Worm (Caenorhabditis elegans) whole organism, early embryonic: ENCODE data around the gene B0001.4.
A peak's percentile ranks its signal among the peaks of the same experiment; 100 is the strongest.

ENCODE experiments used
- B0310.2 ChIP-seq: sonication (generic microtip); optimal IDR thresholded peaks from 2 replicates; lab custom pipeline; 2016; ENCODE audit warnings: mild to moderate bottlenecking, missing genetic modification characterization, missing compliant biosample characterization
- F13C5.2 ChIP-seq: sonication (generic microtip); optimal IDR thresholded peaks from 2 replicates; lab custom pipeline; 2017; ENCODE audit warnings: mild to moderate bottlenecking, missing genetic modification characterization, inconsistent platforms, missing compliant biosample characterization
- aly-1 ChIP-seq: sonication (generic microtip); optimal IDR thresholded peaks from 2 replicates; lab custom pipeline; 2016; ENCODE audit warnings: missing genetic modification characterization, missing compliant biosample characterization
- ama-1 ChIP-seq: fragments of 150-350 bp; optimal IDR thresholded peaks from 2 replicates; lab custom pipeline; 2014
- ceh-13 ChIP-seq: fragments of 200-800 bp; sonication (Bioruptor generic); optimal IDR thresholded peaks from 2 replicates; lab custom pipeline; 2018; ENCODE audit warnings: mild to moderate bottlenecking, missing genetic modification characterization, missing compliant biosample characterization
- ceh-36 ChIP-seq: sonication (generic microtip); optimal IDR thresholded peaks from 2 replicates; lab custom pipeline; 2016; ENCODE audit warnings: missing genetic modification characterization, inconsistent platforms, missing compliant biosample characterization
- ets-7 ChIP-seq: sonication (generic microtip); optimal IDR thresholded peaks from 2 replicates; lab custom pipeline; 2016; ENCODE audit warnings: missing genotype, missing genetic modification characterization, missing compliant biosample characterization
- flt-1 ChIP-seq: fragments of 200-800 bp; sonication (Bioruptor generic); IDR thresholded peaks from 2 replicates; pipeline ENCODE4 v1.3.6; 2022; ENCODE audit warnings: missing genetic modification characterization, missing compliant biosample characterization
- hmbx-1 ChIP-seq: sonication (generic microtip); optimal IDR thresholded peaks from 2 replicates; lab custom pipeline; 2016; ENCODE audit warnings: mild to moderate bottlenecking, missing genetic modification characterization, missing compliant biosample characterization
- hmg-4 ChIP-seq: fragments of 200-800 bp; sonication (Bioruptor generic); optimal IDR thresholded peaks from 2 replicates; lab custom pipeline; 2018; ENCODE audit warnings: mild to moderate bottlenecking, missing genetic modification characterization, missing compliant biosample characterization
- hnd-1 ChIP-seq: sonication (generic microtip); optimal IDR thresholded peaks from 2 replicates; lab custom pipeline; 2016; ENCODE audit warnings: missing genetic modification characterization, missing compliant biosample characterization
- pes-1 ChIP-seq: fragments of 200-800 bp; sonication (Bioruptor generic); IDR thresholded peaks from 2 replicates; pipeline ENCODE4 v1.3.6; 2022; ENCODE audit warnings: missing genetic modification reagents, missing genetic modification characterization, missing compliant biosample characterization
- scrt-1 ChIP-seq: fragments of 200-800 bp; sonication (Bioruptor generic); IDR thresholded peaks from 2 replicates; pipeline ENCODE4 v1.3.6; 2022; ENCODE audit warnings: missing genetic modification characterization, missing compliant biosample characterization
- sea-1 ChIP-seq: fragments of 200-800 bp; sonication (Bioruptor generic); conservative IDR thresholded peaks from 2 replicates; pipeline ENCODE4 v1.3.6; 2022; ENCODE audit warnings: missing genetic modification characterization, missing compliant biosample characterization
- tbx-11 ChIP-seq: fragments of 200-800 bp; sonication (Bioruptor generic); IDR thresholded peaks from 2 replicates; pipeline ENCODE4 v1.3.6; 2022; ENCODE audit warnings: missing genetic modification characterization, missing compliant biosample characterization
- tbx-37 ChIP-seq: fragments of 200-800 bp; sonication (Bioruptor generic); conservative IDR thresholded peaks from 2 replicates; pipeline ENCODE4 v1.3.6; 2022; ENCODE audit warnings: missing genetic modification reagents, missing genetic modification characterization, missing compliant biosample characterization
- tra-4 ChIP-seq: sonication (generic microtip); optimal IDR thresholded peaks from 2 replicates; lab custom pipeline; 2017; ENCODE audit warnings: missing genetic modification characterization, missing compliant biosample characterization

Gene B0001.4

DNA sequence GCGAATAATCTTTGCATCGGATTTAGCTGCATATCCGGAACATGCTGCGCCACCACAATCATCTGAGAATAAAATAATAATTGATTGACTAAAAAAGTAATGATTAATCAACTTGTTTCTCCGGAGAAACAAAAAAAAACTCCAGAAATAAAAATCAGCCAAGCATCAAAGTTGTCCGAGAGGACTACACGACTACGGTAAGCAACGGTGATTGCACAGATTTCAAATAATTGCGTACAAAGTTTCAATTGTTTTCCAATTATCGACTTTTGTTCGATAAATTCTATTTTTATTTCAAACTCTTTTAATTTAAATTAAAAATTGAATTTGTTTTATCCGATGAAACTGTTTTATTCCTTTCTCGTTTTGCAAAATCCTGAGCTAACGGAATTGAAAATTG is 44.6 kb downstream of the B0001.4 start, which contains the start of gene cpsf-4:
Gene cpsf-4 (minus strand): TSS at position 62 of the 400 bp plus-strand sequence.
- no peak for TF ChIP-seq hmg-4
- TF ChIP-seq tbx-11 (GFP tag; lab: Robert Waterston, UW): no peak
- no peak for TF ChIP-seq ets-7 (tag; lab: Kevin White, UChicago)
- no peak for TF ChIP-seq F13C5.2 (tag; lab: Kevin White, UChicago)
- no peak for TF ChIP-seq ceh-13
- TF ChIP-seq scrt-1 (GFP tag; lab: Robert Waterston, UW): no peak
- no peak for TF ChIP-seq aly-1
- TF ChIP-seq flt-1: no peak
- TF ChIP-seq B0310.2 (tag; lab: Kevin White, UChicago): no peak
- TF ChIP-seq ama-1 (lab: Kevin White, UChicago): no peak
- TF ChIP-seq ceh-36 (tag; lab: Kevin White, UChicago): no peak
- TF ChIP-seq hmbx-1 (tag; lab: Kevin White, UChicago): no peak
- no peak for TF ChIP-seq tra-4 (tag; lab: Kevin White, UChicago)
- no peak for TF ChIP-seq hnd-1 (tag; lab: Kevin White, UChicago)
- no peak for TF ChIP-seq tbx-37
- no peak for TF ChIP-seq pes-1 (GFP tag; lab: Robert Waterston, UW)
- no peak for TF ChIP-seq sea-1 (GFP tag; lab: Robert Waterston, UW)

DNA sequence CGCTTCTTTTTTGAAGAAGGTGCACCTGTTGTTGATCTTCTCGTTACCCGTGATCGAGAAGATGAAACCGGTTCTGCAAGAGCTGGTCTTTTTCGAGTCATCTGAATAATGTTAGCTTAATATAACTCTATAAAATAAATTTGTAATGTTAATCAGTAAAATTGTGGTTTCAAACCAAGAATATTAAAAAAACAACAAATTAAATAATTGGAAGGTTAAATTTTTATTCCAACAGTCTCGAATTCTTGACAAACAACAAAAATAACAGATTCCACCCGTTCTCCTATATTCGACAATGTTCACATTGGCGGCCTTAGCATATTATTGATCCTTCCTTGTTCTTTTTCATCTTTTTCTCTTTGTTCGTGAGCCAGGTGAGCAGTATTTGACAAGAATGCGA is 45.9 kb downstream of the B0001.4 start, which contains the start of gene mig-32:
Gene mig-32 (minus strand): TSS at position 101 of the 400 bp plus-strand sequence.
- TF ChIP-seq scrt-1 (GFP tag; lab: Robert Waterston, UW) (no peak), tbx-37 (no peak), ets-7 (tag; lab: Kevin White, UChicago) (no peak), hnd-1 (tag; lab: Kevin White, UChicago) (no peak), hmg-4 (no peak), ceh-13 (no peak), B0310.2 (tag; lab: Kevin White, UChicago) (no peak), pes-1 (GFP tag; lab: Robert Waterston, UW) (no peak), flt-1 (no peak), F13C5.2 (tag; lab: Kevin White, UChicago) (no peak), ama-1 (lab: Kevin White, UChicago) (no peak), hmbx-1 (tag; lab: Kevin White, UChicago) (no peak), tbx-11 (GFP tag; lab: Robert Waterston, UW) (no peak)

DNA sequence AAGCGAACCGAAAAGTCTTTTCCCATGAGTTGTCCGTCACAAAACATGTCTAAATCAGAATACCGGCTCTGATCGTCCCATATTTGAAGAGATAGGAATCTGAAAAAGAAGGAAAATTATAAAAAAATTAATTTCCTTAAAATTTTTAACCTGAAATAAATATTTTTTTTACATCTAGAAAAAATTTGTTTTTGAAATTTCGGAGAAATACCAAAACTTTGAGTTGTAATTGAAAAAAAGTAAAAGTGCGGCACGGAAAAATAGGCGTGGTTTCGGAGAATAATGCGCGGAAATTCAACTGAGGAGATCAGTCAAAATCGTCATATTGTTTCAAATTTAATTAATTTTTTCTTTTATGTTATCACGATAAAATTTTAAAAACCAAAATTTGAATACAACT is 48.4 kb downstream of the B0001.4 start, which contains the start of gene F11A10.6:
Gene F11A10.6 (minus strand): TSS at position 101 of the 400 bp plus-strand sequence.
- no peak for TF ChIP-seq ceh-13
- TF ChIP-seq ets-7 (tag; lab: Kevin White, UChicago): no peak
- TF ChIP-seq ceh-36 (tag; lab: Kevin White, UChicago): no peak

DNA sequence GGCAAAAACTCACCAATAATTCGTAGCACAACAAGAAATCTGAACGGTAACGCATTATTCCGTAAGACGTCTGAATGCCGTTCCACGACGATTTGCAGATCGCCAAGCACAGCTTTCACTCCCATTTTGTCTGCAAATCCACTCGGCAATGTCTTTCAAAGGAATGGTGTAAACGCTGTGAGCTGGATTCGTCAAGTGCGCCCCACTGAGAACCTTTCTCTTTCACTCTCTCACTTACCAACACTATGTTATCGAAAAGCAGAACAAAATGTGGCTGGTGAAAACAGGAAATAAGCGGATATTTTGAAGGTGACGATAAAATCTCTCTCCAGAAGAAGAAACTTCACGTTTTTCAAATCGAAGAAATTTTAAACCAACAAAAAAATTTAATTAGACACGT is 49.1 kb downstream of the B0001.4 start:
- no peak for TF ChIP-seq hnd-1 (tag; lab: Kevin White, UChicago)
- TF ChIP-seq ama-1 (lab: Kevin White, UChicago): peak; percentile 39

DNA sequence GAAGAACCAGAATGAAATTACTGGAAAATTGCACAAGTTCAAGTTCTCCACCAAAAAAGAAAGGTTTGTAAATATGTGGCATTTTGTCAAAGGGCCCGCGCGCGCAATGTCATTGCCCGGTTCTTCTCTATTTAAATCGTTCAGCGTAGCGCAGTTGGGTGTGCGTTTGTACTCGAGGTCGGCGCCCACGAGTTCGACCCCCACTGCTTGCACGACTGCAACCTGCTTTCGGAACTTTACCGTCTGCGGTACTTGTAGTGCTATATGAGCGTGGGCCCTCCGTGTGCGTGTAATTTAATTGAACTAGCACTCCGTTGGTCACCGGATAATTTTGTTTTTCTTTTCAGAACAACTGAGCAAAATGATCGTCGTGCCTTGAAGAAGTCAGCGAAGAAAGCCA is 51.5 kb downstream of the B0001.4 start:
- peak; percentile 29 for TF ChIP-seq hmbx-1 (tag; lab: Kevin White, UChicago)
- peak; percentile 55 for TF ChIP-seq ceh-13
- TF ChIP-seq B0310.2 (tag; lab: Kevin White, UChicago): peak; percentile 61
- peak; percentile 76 for TF ChIP-seq sea-1 (GFP tag; lab: Robert Waterston, UW)
- 0 out of 2 replicates have a peak, but pooled peaks have one; percentile 25 for TF ChIP-seq tbx-37
- peak; percentile 12 for TF ChIP-seq hnd-1 (tag; lab: Kevin White, UChicago)
- TF ChIP-seq pes-1 (GFP tag; lab: Robert Waterston, UW): peak; percentile 86
- TF ChIP-seq hmg-4: peak; percentile 74
- no peak for TF ChIP-seq ama-1 (lab: Kevin White, UChicago)
- peak; percentile 66 for TF ChIP-seq tbx-11 (GFP tag; lab: Robert Waterston, UW)
- peak; percentile 6 for TF ChIP-seq ets-7 (tag; lab: Kevin White, UChicago)
- peak; percentile 68 for TF ChIP-seq ceh-36 (tag; lab: Kevin White, UChicago)
- TF ChIP-seq scrt-1 (GFP tag; lab: Robert Waterston, UW): peak; percentile 84
- peak; percentile 66; the same call in 1 of the 2 replicates for TF ChIP-seq flt-1
- TF ChIP-seq F13C5.2 (tag; lab: Kevin White, UChicago): peak; percentile 68
- TF ChIP-seq tra-4 (tag; lab: Kevin White, UChicago): peak; percentile 67
- peak; percentile 85 for TF ChIP-seq aly-1

DNA sequence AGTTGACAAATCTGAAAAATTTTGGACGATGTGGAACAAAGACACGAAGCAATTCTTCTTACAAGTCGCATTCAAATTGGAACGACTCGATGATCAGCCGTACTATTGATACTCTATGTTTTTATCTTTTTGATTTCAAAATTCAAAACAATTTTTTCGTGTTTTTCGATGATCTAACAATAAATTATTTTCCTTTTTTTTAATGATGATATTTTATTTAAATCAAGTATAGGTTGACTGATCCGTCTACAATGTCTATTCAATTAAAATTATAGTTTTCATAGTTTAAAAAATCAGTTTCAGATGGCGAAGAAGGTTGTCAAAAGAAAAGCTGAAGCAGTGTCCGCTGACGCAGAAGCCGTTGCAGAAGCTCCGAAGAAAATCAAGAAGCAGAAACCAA is 52.9 kb downstream of the B0001.4 start, which contains the start of gene rbm-34:
Gene rbm-34 (plus strand): TSS at position 301 of the 400 bp plus-strand sequence.
- TF ChIP-seq hmg-4 (no peak), ama-1 (lab: Kevin White, UChicago) (no peak), tbx-37 (no peak), scrt-1 (GFP tag; lab: Robert Waterston, UW) (no peak), tra-4 (tag; lab: Kevin White, UChicago) (no peak), F13C5.2 (tag; lab: Kevin White, UChicago) (no peak), flt-1 (no peak)
